Worm (Caenorhabditis elegans): ENCODE measurements around the gene fbxa-45.

Gene fbxa-45

ce11 chrV:16873642-16874041, 25.6 kb downstream of the fbxa-45 start, which contains the start of gene srw-23:
Gene srw-23, plus strand, starts transcription at chrV:16873942.
- TF ChIP-seq ceh-34 (tag; optimal IDR thresholded peaks at IDR 0.05) = no peak
- no peak for TF ChIP-seq fkh-10 (GFP tag; optimal IDR thresholded peaks at IDR 0.05)
- TF ChIP-seq lim-6 (tag; optimal IDR thresholded peaks at IDR 0.05) = no peak
- no peak for TF ChIP-seq hlh-13 (GFP tag; optimal IDR thresholded peaks at IDR 0.05)
- no peak for TF ChIP-seq ceh-14 (tag; optimal IDR thresholded peaks at IDR 0.05)
- no peak for TF ChIP-seq ceh-22 (tag; optimal IDR thresholded peaks at IDR 0.05)
- TF ChIP-seq fkh-6 (tag; optimal IDR thresholded peaks at IDR 0.05) = no peak
- no peak for TF ChIP-seq unc-42 (tag; optimal IDR thresholded peaks at IDR 0.05)
- TF ChIP-seq F13H6.1 (tag; optimal IDR thresholded peaks at IDR 0.05) = no peak
- no peak for TF ChIP-seq ref-2 (tag; optimal IDR thresholded peaks at IDR 0.05)
- no peak for TF ChIP-seq rnt-1 (tag; optimal IDR thresholded peaks at IDR 0.05)
- TF ChIP-seq tbx-7 (tag; optimal IDR thresholded peaks at IDR 0.05) = no peak
- no peak for TF ChIP-seq tbx-2 (tag; optimal IDR thresholded peaks at IDR 0.05)
- TF ChIP-seq ets-4 (tag; optimal IDR thresholded peaks at IDR 0.05) = no peak

ce11 chrV:16871387-16871786, 27.9 kb downstream of the fbxa-45 start, which contains the start of gene thn-4:
Gene thn-4, minus strand, starts transcription at chrV:16871487.
- TF ChIP-seq pha-2 (tag; optimal IDR thresholded peaks at IDR 0.05) = no peak
- no peak for TF ChIP-seq ceh-6 (GFP tag; optimal IDR thresholded peaks at IDR 0.05)
- TF ChIP-seq elt-2 (tag; optimal IDR thresholded peaks at IDR 0.05) = no peak
- no peak for TF ChIP-seq mec-3 (tag; optimal IDR thresholded peaks at IDR 0.05; ENCODE audit: borderline replicate concordance)
- TF ChIP-seq ama-1 (optimal IDR thresholded peaks at IDR 0.05) = no peak
- no peak for TF ChIP-seq ceh-24 (tag; optimal IDR thresholded peaks at IDR 0.05)
- TF ChIP-seq eyg-1 (tag; optimal IDR thresholded peaks at IDR 0.05) = no peak
- no peak for TF ChIP-seq ref-2 (tag; optimal IDR thresholded peaks at IDR 0.05)
- no peak for TF ChIP-seq hlh-8 (tag; optimal IDR thresholded peaks at IDR 0.05)
- TF ChIP-seq C08G9.2 (tag; optimal IDR thresholded peaks at IDR 0.05) = no peak
- TF ChIP-seq C38D4.7 (GFP tag; optimal IDR thresholded peaks at IDR 0.05) = no peak
- no peak for TF ChIP-seq zip-5 (tag; optimal IDR thresholded peaks at IDR 0.05)
- TF ChIP-seq ceh-14 (tag; optimal IDR thresholded peaks at IDR 0.05) = no peak

- no peak for TF ChIP-seq ceh-14 (tag; optimal IDR thresholded peaks at IDR 0.05)
- no peak for TF ChIP-seq ceh-22 (tag; optimal IDR thresholded peaks at IDR 0.05)
- no peak for TF ChIP-seq elt-4 (tag; optimal IDR thresholded peaks at IDR 0.05)
- TF ChIP-seq unc-3 (GFP tag; conservative IDR thresholded peaks at IDR 0.05) = no peak
- no peak for TF ChIP-seq unc-3 (tag; optimal IDR thresholded peaks at IDR 0.05)
- TF ChIP-seq unc-55 (GFP tag; optimal IDR thresholded peaks at IDR 0.05) = no peak
These were observed 29.5 kb downstream of the fbxa-45 start, which contains the start of gene clec-33 for ce11 chrV:16869740-16870139. Gene clec-33, minus strand, starts transcription at chrV:16869840.

- no peak for TF ChIP-seq C08G9.2 (tag; optimal IDR thresholded peaks at IDR 0.05)
- no peak for TF ChIP-seq ceh-22 (tag; optimal IDR thresholded peaks at IDR 0.05)
- no peak for TF ChIP-seq elt-2 (tag; optimal IDR thresholded peaks at IDR 0.05)
- no peak for TF ChIP-seq unc-86 (tag; optimal IDR thresholded peaks at IDR 0.05)
- no peak for TF ChIP-seq rnt-1 (tag; optimal IDR thresholded peaks at IDR 0.05)
- TF ChIP-seq unc-55 (GFP tag; optimal IDR thresholded peaks at IDR 0.05) = no peak
- TF ChIP-seq T23F11.4 (GFP tag; optimal IDR thresholded peaks at IDR 0.05) = no peak
- no peak for TF ChIP-seq hlh-30 (tag; optimal IDR thresholded peaks at IDR 0.05; ENCODE audit: insufficient read depth)
These were observed 33.9 kb downstream of the fbxa-45 start, which contains the start of gene clec-28 for ce11 chrV:16865404-16865803. Gene clec-28, plus strand, starts transcription at chrV:16865704.

ce11 chrV:16861719-16862118, 37.5 kb downstream of the fbxa-45 start, which contains the start of the genes clec-32 and clec-24:
Gene clec-32, minus strand, starts transcription at chrV:16861819.
Gene clec-24, plus strand, starts transcription at chrV:16862012.
- TF ChIP-seq ceh-48 (tag; optimal IDR thresholded peaks at IDR 0.05) (no peak), K09A11.1 (tag; optimal IDR thresholded peaks at IDR 0.05; ENCODE audit: insufficient read depth) (no peak), gmeb-2 (tag; optimal IDR thresholded peaks at IDR 0.05) (no peak), Y22D7AL.16 (tag; optimal IDR thresholded peaks at IDR 0.05) (no peak), ceh-22 (tag; optimal IDR thresholded peaks at IDR 0.05) (no peak), ahr-1 (tag; optimal IDR thresholded peaks at IDR 0.05) (no peak), hlh-15 (tag; optimal IDR thresholded peaks at IDR 0.05) (no peak), nhr-232 (tag; optimal IDR thresholded peaks at IDR 0.05) (no peak), syd-9 (tag; optimal IDR thresholded peaks at IDR 0.05) (no peak), nhr-11 (tag; optimal IDR thresholded peaks at IDR 0.05) (no peak), npax-4 (tag; optimal IDR thresholded peaks at IDR 0.05) (no peak), elt-2 (tag; optimal IDR thresholded peaks at IDR 0.05) (no peak), ceh-30 (tag; optimal IDR thresholded peaks at IDR 0.05) (no peak), dmd-4 (tag; optimal IDR thresholded peaks at IDR 0.05; ENCODE audit: borderline replicate concordance) (no peak), che-1 (tag; optimal IDR thresholded peaks at IDR 0.05) (no peak), ceh-6 (GFP tag; optimal IDR thresholded peaks at IDR 0.05) (no peak), C38D4.7 (GFP tag; optimal IDR thresholded peaks at IDR 0.05) (no peak)

Data from whole organism, late embryonic.